Fruit fly (Drosophila melanogaster) whole organism, embryonic: ENCODE data around the gene CG33643.

Source experiments
- Atf6 ChIP-seq: fragments of 200-800 bp; sonication (Bioruptor generic); IDR thresholded peaks from 2 replicates; pipeline ENCODE4 v1.3.6; 2022; ENCODE audit warnings: missing biosample characterization, missing genetic modification characterization
- CG10267 ChIP-seq: fragments of 200-800 bp; sonication (Bioruptor generic); optimal IDR thresholded peaks from 2 replicates; lab custom pipeline; 2018; ENCODE audit warnings: missing biosample characterization, mild to moderate bottlenecking, missing genetic modification characterization, moderate library complexity
- CG10274 ChIP-seq: fragments of 200-800 bp; sonication (Bioruptor generic); optimal IDR thresholded peaks from 3 replicates; lab custom pipeline; 2017; ENCODE audit warnings: missing biosample characterization, mild to moderate bottlenecking, missing genetic modification characterization
- CG10654 ChIP-seq: fragments of 200-800 bp; sonication (Bioruptor generic); optimal IDR thresholded peaks from 2 replicates; lab custom pipeline; 2016; ENCODE audit warnings: missing biosample characterization, missing genetic modification characterization
- CG12219 ChIP-seq: fragments of 200-800 bp; sonication (Bioruptor generic); optimal IDR thresholded peaks from 3 replicates; lab custom pipeline; 2018; ENCODE audit warnings: missing biosample characterization, mild to moderate bottlenecking, missing genetic modification characterization
- CG14860 ChIP-seq: fragments of 200-800 bp; sonication (Bioruptor generic); IDR thresholded peaks from 3 replicates; pipeline ENCODE4 v1.3.6; 2022; ENCODE audit warnings: missing biosample characterization, missing genetic modification characterization; ENCODE audit not compliant: partially characterized antibody
- CG15479 ChIP-seq: fragments of 200-800 bp; sonication (Bioruptor generic); optimal IDR thresholded peaks from 3 replicates; lab custom pipeline; 2019; ENCODE audit warnings: missing biosample characterization, mild to moderate bottlenecking, missing genetic modification characterization, moderate library complexity
- CG1602 ChIP-seq: fragments of 200-800 bp; sonication (Bioruptor generic); optimal IDR thresholded peaks from 3 replicates; lab custom pipeline; 2016; ENCODE audit warnings: missing biosample characterization, missing genetic modification characterization
- CG16813 ChIP-seq: fragments of 200-800 bp; sonication (Bioruptor generic); IDR thresholded peaks from 3 replicates; pipeline ENCODE4 v1.3.6; 2022; ENCODE audit warnings: missing biosample characterization, missing genetic modification characterization; ENCODE audit not compliant: partially characterized antibody
- CG18262 ChIP-seq: fragments of 200-800 bp; optimal IDR thresholded peaks from 3 replicates; lab custom pipeline; 2019; ENCODE audit warnings: missing biosample characterization, mild to moderate bottlenecking, missing genetic modification characterization, moderate library complexity
- CG2129 ChIP-seq: fragments of 200-800 bp; sonication (Bioruptor generic); IDR thresholded peaks from 2 replicates; pipeline ENCODE4 v1.3.6; 2022; ENCODE audit warnings: missing biosample characterization, missing genetic modification characterization; ENCODE audit not compliant: partially characterized antibody
- CG31224 ChIP-seq: fragments of 200-800 bp; sonication (Bioruptor generic); IDR thresholded peaks from 2 replicates; pipeline ENCODE4 v1.3.6; 2022; ENCODE audit warnings: missing biosample characterization, missing genetic modification characterization
- CG31441 ChIP-seq: fragments of 200-800 bp; sonication (Bioruptor generic); IDR thresholded peaks from 2 replicates; pipeline ENCODE4 v1.3.6; 2022; ENCODE audit warnings: missing biosample characterization, missing genetic modification characterization
- CG3163 ChIP-seq: fragments of 200-800 bp; sonication (Bioruptor generic); optimal IDR thresholded peaks from 3 replicates; lab custom pipeline; 2016; ENCODE audit warnings: missing biosample characterization, missing genetic modification characterization
- CG33213 ChIP-seq: fragments of 200-800 bp; sonication (Bioruptor generic); optimal IDR thresholded peaks from 3 replicates; lab custom pipeline; 2016; ENCODE audit warnings: missing biosample characterization, missing genetic modification characterization
- CG34422 ChIP-seq: fragments of 200-800 bp; sonication (Bioruptor generic); IDR thresholded peaks from 3 replicates; pipeline ENCODE4 v1.3.6; 2022; ENCODE audit warnings: missing biosample characterization, missing genetic modification characterization
- CG6175 ChIP-seq: fragments of 200-800 bp; sonication (Bioruptor generic); IDR thresholded peaks from 3 replicates; pipeline ENCODE4 v1.3.6; 2022; ENCODE audit warnings: missing biosample characterization, missing genetic modification characterization
- CG8281 ChIP-seq: fragments of 200-800 bp; sonication (Bioruptor generic); optimal IDR thresholded peaks from 2 replicates; lab custom pipeline; 2018; ENCODE audit warnings: missing biosample characterization, mild to moderate bottlenecking, missing genetic modification characterization, moderate library complexity
- CG9215 ChIP-seq: fragments of 200-800 bp; sonication (Bioruptor generic); IDR thresholded peaks from 2 replicates; pipeline ENCODE4 v1.3.6; 2022; ENCODE audit warnings: missing biosample characterization, missing genetic modification characterization
- CHES-1-like ChIP-seq: fragments of 200-800 bp; sonication (Bioruptor generic); optimal IDR thresholded peaks from 2 replicates; lab custom pipeline; 2016; ENCODE audit warnings: missing biosample characterization, missing genetic modification characterization
- CrebB ChIP-seq: fragments of 200-800 bp; sonication (Bioruptor generic); optimal IDR thresholded peaks from 3 replicates; lab custom pipeline; 2018; ENCODE audit warnings: missing biosample characterization, mild to moderate bottlenecking, missing genetic modification characterization
- Dip2 ChIP-seq: fragments of 200-800 bp; sonication (Bioruptor generic); IDR thresholded peaks from 2 replicates; pipeline ENCODE4 v1.3.6; 2022; ENCODE audit warnings: missing biosample characterization, missing genetic modification characterization
- ERR ChIP-seq: fragments of 200-800 bp; sonication (Bioruptor generic); optimal IDR thresholded peaks from 2 replicates; lab custom pipeline; 2016; ENCODE audit warnings: missing biosample characterization, missing genetic modification characterization
- Gug ChIP-seq: fragments of 200-800 bp; sonication (Bioruptor generic); IDR thresholded peaks from 4 replicates; pipeline ENCODE4 v1.3.6; 2022; ENCODE audit warnings: missing biosample characterization, missing genetic modification characterization
- Hsf ChIP-seq: fragments of 200-800 bp; sonication (Bioruptor generic); optimal IDR thresholded peaks from 3 replicates; lab custom pipeline; 2016; ENCODE audit warnings: missing biosample characterization, missing genetic modification characterization
- Mes4 ChIP-seq: fragments of 200-800 bp; sonication (Bioruptor generic); optimal IDR thresholded peaks from 2 replicates; lab custom pipeline; 2016; ENCODE audit warnings: missing biosample characterization, missing genetic modification characterization
- Mrtf ChIP-seq: fragments of 200-800 bp; sonication (Bioruptor generic); IDR thresholded peaks from 3 replicates; pipeline ENCODE4 v1.3.6; 2022; ENCODE audit warnings: missing biosample characterization, missing genetic modification characterization
- NFAT ChIP-seq: fragments of 200-800 bp; sonication (Bioruptor generic); IDR thresholded peaks from 2 replicates; pipeline ENCODE4 v1.3.6; 2022; ENCODE audit warnings: missing biosample characterization, missing genetic modification characterization
- Neu2 ChIP-seq: fragments of 200-800 bp; sonication (Bioruptor generic); optimal IDR thresholded peaks from 3 replicates; lab custom pipeline; 2016; ENCODE audit warnings: missing biosample characterization, missing genetic modification characterization, borderline replicate concordance
- Nf-YC ChIP-seq: fragments of 200-800 bp; optimal IDR thresholded peaks from 3 replicates; lab custom pipeline; 2019; ENCODE audit warnings: missing biosample characterization, mild to moderate bottlenecking, missing genetic modification characterization, moderate library complexity
- Opbp ChIP-seq: fragments of 200-800 bp; sonication (Bioruptor generic); IDR thresholded peaks from 3 replicates; pipeline ENCODE4 v1.3.6; 2022; ENCODE audit warnings: missing biosample characterization, missing genetic modification characterization; ENCODE audit not compliant: partially characterized antibody
- Scr ChIP-seq: fragments of 200-800 bp; sonication (Bioruptor generic); IDR thresholded peaks from 2 replicates; pipeline ENCODE4 v1.3.6; 2022; ENCODE audit warnings: missing biosample characterization, missing genetic modification characterization; ENCODE audit not compliant: partially characterized antibody
- Sin3A ChIP-seq: fragments of >200 bp; optimal IDR thresholded peaks from 2 replicates; lab custom pipeline; 2018
- Six4 ChIP-seq: fragments of 200-800 bp; sonication (Bioruptor generic); optimal IDR thresholded peaks from 2 replicates; lab custom pipeline; 2016; ENCODE audit warnings: missing biosample characterization, missing genetic modification characterization
- Tbp ChIP-seq: fragments of >200 bp; optimal IDR thresholded peaks from 2 replicates; lab custom pipeline; 2018; ENCODE audit warnings: missing biosample characterization, missing genetic modification characterization
- amos ChIP-seq: fragments of 200-800 bp; sonication (Bioruptor generic); IDR thresholded peaks from 2 replicates; pipeline ENCODE4 v1.3.6; 2022; ENCODE audit warnings: missing biosample characterization, missing genetic modification characterization; ENCODE audit not compliant: partially characterized antibody
- bowl ChIP-seq: fragments of 200-800 bp; sonication (Bioruptor generic); IDR thresholded peaks from 2 replicates; pipeline ENCODE4 v1.3.6; 2022; ENCODE audit warnings: missing biosample characterization, missing genetic modification characterization
- cato ChIP-seq: fragments of 200-800 bp; sonication (Bioruptor generic); optimal IDR thresholded peaks from 2 replicates; lab custom pipeline; 2016; ENCODE audit warnings: missing biosample characterization, missing genetic modification characterization, borderline replicate concordance
- caup ChIP-seq: fragments of 200-800 bp; sonication (Bioruptor generic); optimal IDR thresholded peaks from 3 replicates; lab custom pipeline; 2017; ENCODE audit warnings: missing biosample characterization, mild to moderate bottlenecking, missing genetic modification characterization, moderate library complexity; ENCODE audit not compliant: severe bottlenecking
- cwo ChIP-seq: fragments of 200-800 bp; sonication (Bioruptor generic); optimal IDR thresholded peaks from 3 replicates; lab custom pipeline; 2017; ENCODE audit warnings: missing biosample characterization, missing genetic modification characterization, mild to moderate bottlenecking, moderate library complexity, missing genetic modification reagents
- eyg ChIP-seq: fragments of 200-800 bp; sonication (Bioruptor generic); optimal IDR thresholded peaks from 3 replicates; lab custom pipeline; 2016; ENCODE audit warnings: missing biosample characterization, missing genetic modification characterization
- hbn ChIP-seq: fragments of 200-800 bp; sonication (Bioruptor generic); IDR thresholded peaks from 2 replicates; pipeline ENCODE4 v1.3.6; 2022; ENCODE audit warnings: missing biosample characterization, missing genetic modification characterization; ENCODE audit not compliant: partially characterized antibody
- her ChIP-seq: fragments of 200-800 bp; sonication (Bioruptor generic); optimal IDR thresholded peaks from 2 replicates; lab custom pipeline; 2016; ENCODE audit warnings: missing biosample characterization, missing genetic modification characterization
- pho ChIP-seq: fragments of 200-800 bp; sonication (Bioruptor generic); optimal IDR thresholded peaks from 2 replicates; lab custom pipeline; 2016; ENCODE audit warnings: missing biosample characterization, missing genetic modification characterization
- pzg ChIP-seq: fragments of 200-800 bp; sonication (Bioruptor generic); optimal IDR thresholded peaks from 3 replicates; lab custom pipeline; 2018; ENCODE audit warnings: missing biosample characterization, mild to moderate bottlenecking, missing genetic modification characterization, moderate library complexity
- sens ChIP-seq: fragments of 200-800 bp; sonication (Bioruptor generic); peaks from one replicate; lab custom pipeline; 2016; ENCODE audit warnings: missing biosample characterization, missing genetic modification characterization
- stwl ChIP-seq: fragments of 200-800 bp; sonication (Bioruptor generic); optimal IDR thresholded peaks from 3 replicates; lab custom pipeline; 2018; ENCODE audit warnings: missing biosample characterization, mild to moderate bottlenecking, missing genetic modification characterization, moderate library complexity
- wek ChIP-seq: fragments of 200-800 bp; sonication (Bioruptor generic); optimal IDR thresholded peaks from 3 replicates; lab custom pipeline; 2018; ENCODE audit warnings: missing biosample characterization, mild to moderate bottlenecking, missing genetic modification characterization, moderate library complexity

Gene CG33643

dm6 chr2L:13513331-13514261 lies 17.3 kb upstream of the CG33643 start (continued):
- TF ChIP-seq CG3163 (GFP tag; lab: Kevin White, UChicago): no peak
- peak; percentile 14 for TF ChIP-seq Six4 (GFP tag; lab: Kevin White, UChicago)
- TF ChIP-seq Sin3A (lab: Kevin White, UChicago): no peak
- TF ChIP-seq wek (GFP tag; lab: Kevin White, UChicago): peak; percentile 44
- peak; percentile 60 for TF ChIP-seq CG18262 (tag; lab: Kevin White, UChicago)
- peak; percentile 23 for TF ChIP-seq Mes4 (GFP tag; lab: Kevin White, UChicago)
- TF ChIP-seq pho (GFP tag; lab: Kevin White, UChicago): peak; percentile 60
- TF ChIP-seq CG14860: no peak
- TF ChIP-seq Tbp (GFP tag; lab: Kevin White, UChicago): no peak
- peak; percentile 55 for TF ChIP-seq CG9215 (GFP tag; lab: Robert Waterston, UW)
- TF ChIP-seq hbn (GFP tag; lab: Robert Waterston, UW): no peak
- TF ChIP-seq bowl (GFP tag; lab: Robert Waterston, UW): no peak
- peak; percentile 20 for TF ChIP-seq cato (GFP tag; lab: Kevin White, UChicago)
- TF ChIP-seq pzg: no peak
- peak; percentile 62 for TF ChIP-seq CG33213 (GFP tag; lab: Kevin White, UChicago)
- no peak for TF ChIP-seq CG2129 (GFP tag; lab: Robert Waterston, UW)
- peak; percentile 51 for TF ChIP-seq CG15479 (GFP tag; lab: Kevin White, UChicago)
- peak; percentile 14 for TF ChIP-seq CG8281 (tag; lab: Kevin White, UChicago)
- no peak for TF ChIP-seq Neu2 (GFP tag; lab: Kevin White, UChicago)
- peak; percentile 97 for TF ChIP-seq CG10274 (GFP tag; lab: Kevin White, UChicago)
- TF ChIP-seq cwo (GFP tag; lab: Kevin White, UChicago): peak; percentile 41
- TF ChIP-seq CG10267: peak; percentile 18
- TF ChIP-seq CG16813: no peak
- TF ChIP-seq CG10654 (GFP tag; lab: Kevin White, UChicago): peak; percentile 27
- peak; percentile 63 for TF ChIP-seq Atf6 (GFP tag; lab: Robert Waterston, UW)
- TF ChIP-seq stwl (tag; lab: Kevin White, UChicago): no peak
- peak; percentile 65 for TF ChIP-seq CG31441 (GFP tag; lab: Robert Waterston, UW)
- TF ChIP-seq caup (GFP tag; lab: Kevin White, UChicago): peak; percentile 30
- no peak for TF ChIP-seq Dip2
- no peak; the same call in 2 of the 3 replicates for TF ChIP-seq CG6175 (GFP tag; lab: Robert Waterston, UW)
- TF ChIP-seq CG31224 (GFP tag; lab: Robert Waterston, UW): peak; percentile 50
- TF ChIP-seq NFAT (GFP tag; lab: Robert Waterston, UW): peak; percentile 77
- TF ChIP-seq her (GFP tag; lab: Kevin White, UChicago): peak; percentile 56
- TF ChIP-seq Nf-YC (tag; lab: Kevin White, UChicago): peak; percentile 43
- TF ChIP-seq CHES-1-like: peak; percentile 56
- TF ChIP-seq ERR (GFP tag; lab: Kevin White, UChicago): peak; percentile 63
- TF ChIP-seq Hsf (GFP tag; lab: Kevin White, UChicago): peak; percentile 69
- peak; percentile 44 for TF ChIP-seq CG1602 (GFP tag; lab: Kevin White, UChicago)
- TF ChIP-seq sens (GFP tag; lab: Kevin White, UChicago): peak; percentile 93
- peak; percentile 82; the same call in 2 of the 4 replicates for TF ChIP-seq Gug (GFP tag; lab: Robert Waterston, UW)
- no peak for TF ChIP-seq CrebB (tag; lab: Kevin White, UChicago)
- peak; percentile 61; the same call in 2 of the 3 replicates for TF ChIP-seq CG34422 (GFP tag; lab: Robert Waterston, UW)
- peak; percentile 11; the same call in 1 of the 2 replicates for TF ChIP-seq amos
- peak; percentile 71; the same call in 2 of the 3 replicates for TF ChIP-seq Mrtf (GFP tag; lab: Robert Waterston, UW)
- no peak for TF ChIP-seq eyg (GFP tag; lab: Kevin White, UChicago)
- TF ChIP-seq Scr (GFP tag; lab: Robert Waterston, UW): no peak
- no peak for TF ChIP-seq Opbp (GFP tag; lab: Robert Waterston, UW)
- TF ChIP-seq CG12219 (GFP tag; lab: Kevin White, UChicago): peak; percentile 44
